Fruit fly (Drosophila melanogaster) S2 (cell line): Measurements from ENCODE around the gene Fdx1.

Experiments
- CG8478 ChIP-seq: fragments of >200 bp; optimal IDR thresholded peaks from 2 replicates; lab custom pipeline; 2018
- CTCF ChIP-seq, 2 experiments: fragments of >200 bp; optimal IDR thresholded peaks; 2 replicates each; lab custom pipeline; 2018

- no peak for TF ChIP-seq CG8478 (lab: Kevin White, UChicago)
- TF ChIP-seq CTCF (optimal IDR thresholded peaks at IDR 0.05; lab: Kevin White, UChicago): no peak
Observed at dm6 chr3L:9338510-9338909, 32.5 kb downstream of the Fdx1 start, which contains the start of gene PGRP-LC.
